Worm (Caenorhabditis elegans): ENCODE measurements around the gene algn-9.

The algn-9 gene

ce11 chrII:10537988-10538387, 46.1 kb upstream of the algn-9 start (continued):
- TF ChIP-seq dpl-1 (GFP tag; optimal IDR thresholded peaks at IDR 0.05) = peak; percentile 42 to 73 (median 52)
- TF ChIP-seq hpl-2 (GFP tag; optimal IDR thresholded peaks at IDR 0.05) = no peak
- TF ChIP-seq nhr-84 (tag; optimal IDR thresholded peaks at IDR 0.05) = no peak
- TF ChIP-seq nhr-11 (tag; optimal IDR thresholded peaks at IDR 0.05) = peak; percentile 55
- peak; percentile 78 for TF ChIP-seq nhr-19 (GFP tag; conservative IDR thresholded peaks at IDR 0.05)

ce11 chrII:10539232-10539631, 44.9 kb upstream of the algn-9 start, which contains the start of gene R166.3:
Gene R166.3, minus strand, starts transcription at chrII:10539332.
- TF ChIP-seq efl-1 (optimal IDR thresholded peaks at IDR 0.05) (no peak), efl-1 (GFP tag; optimal IDR thresholded peaks at IDR 0.05 in 1 of 2) (peak in 1 of 2 experiments; percentile 53), snu-23 (GFP tag; optimal IDR thresholded peaks at IDR 0.05) (no peak)

ce11 chrII:10541923-10542486, 42.1 kb upstream of the algn-9 start, which contains the start of gene pro-1:
Gene pro-1, minus strand, starts transcription at chrII:10541996.
- TF ChIP-seq xbp-1 (tag; optimal IDR thresholded peaks at IDR 0.05) = peak; percentile 52
- TF ChIP-seq lsy-2 (tag; optimal IDR thresholded peaks at IDR 0.05) = peak; percentile 82
- TF ChIP-seq unc-62 (GFP tag; optimal IDR thresholded peaks at IDR 0.05) = no peak
- TF ChIP-seq mep-1 (tag; optimal IDR thresholded peaks at IDR 0.05) = peak; percentile 87
- peak; percentile 78 for TF ChIP-seq tbx-2 (tag; optimal IDR thresholded peaks at IDR 0.05)
- TF ChIP-seq snpc-4 (tag; optimal IDR thresholded peaks at IDR 0.05) = peak; percentile 25
- peak; percentile 88 for TF ChIP-seq nhr-47 (tag; optimal IDR thresholded peaks at IDR 0.05)
- TF ChIP-seq mef-2 (tag; optimal IDR thresholded peaks at IDR 0.05) = no peak
- peak; percentile 75 for TF ChIP-seq C16A3.4 (tag; optimal IDR thresholded peaks at IDR 0.05)
- TF ChIP-seq nhr-11 (tag; optimal IDR thresholded peaks at IDR 0.05) = peak; percentile 53
- TF ChIP-seq C04F5.9 (tag; optimal IDR thresholded peaks at IDR 0.05) = peak; percentile 19
- TF ChIP-seq sptf-1 (tag; optimal IDR thresholded peaks at IDR 0.05) = no peak
- TF ChIP-seq nhr-76 (tag; optimal IDR thresholded peaks at IDR 0.05) = no peak
- TF ChIP-seq ceh-63 (GFP tag; optimal IDR thresholded peaks at IDR 0.05) = no peak
- TF ChIP-seq fkh-4 (tag; optimal IDR thresholded peaks at IDR 0.05; ENCODE audit: borderline replicate concordance) = peak; percentile 4
- no peak for TF ChIP-seq ces-1 (GFP tag; optimal IDR thresholded peaks at IDR 0.05)
- TF ChIP-seq hlh-4 (tag; optimal IDR thresholded peaks at IDR 0.05) = no peak
- TF ChIP-seq egl-13 (tag; optimal IDR thresholded peaks at IDR 0.05) = peak; percentile 3
- peak; percentile 70 for TF ChIP-seq swsn-7 (tag; optimal IDR thresholded peaks at IDR 0.05)
- no peak for TF ChIP-seq nhr-84 (tag; optimal IDR thresholded peaks at IDR 0.05)
- peak in 2 of 3 experiments; percentile 27 to 67 for TF ChIP-seq ceh-82 (tag; optimal IDR thresholded peaks at IDR 0.05)
- peak; percentile 85 for TF ChIP-seq nhr-20 (tag; optimal IDR thresholded peaks at IDR 0.05)
- peak; percentile 45; the same call in 1 of the 2 replicates for TF ChIP-seq isw-1 (GFP tag; IDR thresholded peaks at IDR 0.05)
- peak; percentile 62 for TF ChIP-seq unc-130 (tag; optimal IDR thresholded peaks at IDR 0.05)
- peak; percentile 13 for TF ChIP-seq nhr-77 (tag; optimal IDR thresholded peaks at IDR 0.05)
- no peak for TF ChIP-seq alr-1 (tag; optimal IDR thresholded peaks at IDR 0.05; ENCODE audit: borderline replicate concordance)
- TF ChIP-seq zip-4 (GFP tag; optimal IDR thresholded peaks at IDR 0.05) = no peak
- peak; percentile 89 for TF ChIP-seq nhr-71 (tag; optimal IDR thresholded peaks at IDR 0.05)
- peak; percentile 28 for TF ChIP-seq lir-3 (tag; optimal IDR thresholded peaks at IDR 0.05; ENCODE audit: poor library complexity)
- TF ChIP-seq fos-1 (tag; optimal IDR thresholded peaks at IDR 0.05) = no peak
- TF ChIP-seq lin-13 (GFP tag; optimal IDR thresholded peaks at IDR 0.05) = peak; percentile 77
- TF ChIP-seq unc-30 (tag; optimal IDR thresholded peaks at IDR 0.05) = no peak
- 0 out of 2 replicates have a peak, but pooled peaks have one; percentile 4 for TF ChIP-seq unc-98 (GFP tag; IDR thresholded peaks at IDR 0.05)
- peak; percentile 98 for TF ChIP-seq ama-1 (optimal IDR thresholded peaks at IDR 0.05)
- peak; percentile 48 for TF ChIP-seq pag-3 (tag; optimal IDR thresholded peaks at IDR 0.05; ENCODE audit: borderline replicate concordance, insufficient read depth)
- TF ChIP-seq dpl-1 (GFP tag; optimal IDR thresholded peaks at IDR 0.05) = peak; percentile 53 to 76 (median 67)
- no peak for TF ChIP-seq efl-3 (GFP tag; optimal IDR thresholded peaks at IDR 0.05)
- no peak for TF ChIP-seq egl-27 (tag; optimal IDR thresholded peaks at IDR 0.05)
- TF ChIP-seq tlp-1 (tag; optimal IDR thresholded peaks at IDR 0.05) = no peak
- no peak for TF ChIP-seq nhr-12 (tag; optimal IDR thresholded peaks at IDR 0.05)
- peak; percentile 84 for TF ChIP-seq nhr-85 (tag)
- TF ChIP-seq nhr-19 (GFP tag; conservative IDR thresholded peaks at IDR 0.05) = peak; percentile 79
- TF ChIP-seq nhr-237 (tag; optimal IDR thresholded peaks at IDR 0.05) = no peak
- TF ChIP-seq mdl-1 (tag; optimal IDR thresholded peaks at IDR 0.05) = peak in 1 of 2 experiments; percentile 67
- no peak for TF ChIP-seq pqm-1 (tag; optimal IDR thresholded peaks at IDR 0.05)

Data from whole organism, L1 larva.